Fruit fly (Drosophila melanogaster): ENCODE data around the gene CG31029.

- TF ChIP-seq ovo (GFP tag; optimal IDR thresholded peaks at IDR 0.05) (no peak), CG7101 (tag; optimal IDR thresholded peaks at IDR 0.05) (no peak), Mnt (GFP tag; optimal IDR thresholded peaks at IDR 0.05) (no peak), cic (GFP tag; optimal IDR thresholded peaks at IDR 0.05) (no peak), pad (GFP tag; optimal IDR thresholded peaks at IDR 0.05) (no peak), CG7045 (GFP tag; optimal IDR thresholded peaks at IDR 0.05) (no peak), CG1620 (GFP tag; optimal IDR thresholded peaks at IDR 0.05) (no peak), Hr96 (GFP tag; optimal IDR thresholded peaks at IDR 0.05) (no peak), CG14711 (tag; optimal IDR thresholded peaks at IDR 0.05) (no peak), bab1 (GFP tag; optimal IDR thresholded peaks at IDR 0.05) (no peak)
Observed at dm6 chr3R:30175045-30175589, 42.9 kb upstream of the CG31029 start.

Measured in whole organism, adult.